Fruit fly (Drosophila melanogaster) S2 (cell line): ENCODE results near the gene CG31021.

Experiments used
- CG8478 ChIP-seq: fragments of >200 bp; optimal IDR thresholded peaks from 2 replicates; lab custom pipeline; 2018
- CTCF ChIP-seq, 2 experiments: fragments of >200 bp; optimal IDR thresholded peaks; 2 replicates each; lab custom pipeline; 2018

CG31021 gene

DNA sequence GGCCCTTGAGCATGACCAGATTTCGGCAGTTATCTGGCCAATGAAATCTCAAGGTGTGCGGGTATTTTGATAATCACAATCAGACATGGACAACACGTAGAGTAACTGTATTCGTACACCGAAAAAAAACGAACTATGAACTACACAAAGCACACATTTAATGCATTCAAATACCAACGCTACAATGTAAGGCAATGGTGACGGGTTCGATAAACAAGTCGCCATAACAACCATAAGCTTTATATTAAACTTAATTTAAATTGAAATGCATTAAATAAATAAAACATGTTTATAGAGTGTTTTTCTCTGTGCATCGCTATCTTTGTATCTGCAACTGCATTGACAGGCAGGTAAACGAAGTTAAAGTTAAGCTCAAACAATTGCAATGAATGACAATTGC is 11.8 kb upstream of the CG31021 start:
- TF ChIP-seq CTCF (optimal IDR thresholded peaks at IDR 0.05; lab: Kevin White, UChicago) (no peak), CG8478 (lab: Kevin White, UChicago) (no peak)

DNA sequence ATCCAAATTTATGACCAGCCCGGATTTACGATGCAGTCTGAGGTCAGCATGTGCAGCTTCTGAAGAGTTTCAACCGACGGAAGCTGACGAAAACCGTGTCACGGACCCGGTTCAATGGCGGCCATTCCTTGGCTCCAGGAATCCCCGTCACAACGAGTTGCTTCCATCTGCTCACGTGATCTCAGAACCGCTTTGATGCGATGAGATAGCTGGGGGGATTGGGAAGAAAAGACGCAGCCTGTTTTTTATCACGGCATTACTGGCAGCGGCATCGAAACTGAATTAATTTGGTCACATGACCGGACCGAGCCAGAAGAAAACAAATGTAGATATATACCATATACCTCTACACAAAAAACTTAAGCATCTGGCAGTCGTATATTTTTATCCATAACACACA is 11.2 kb upstream of the CG31021 start:
- TF ChIP-seq CTCF (optimal IDR thresholded peaks at IDR 0.05; lab: Kevin White, UChicago) (no peak), CG8478 (lab: Kevin White, UChicago) (no peak)

DNA sequence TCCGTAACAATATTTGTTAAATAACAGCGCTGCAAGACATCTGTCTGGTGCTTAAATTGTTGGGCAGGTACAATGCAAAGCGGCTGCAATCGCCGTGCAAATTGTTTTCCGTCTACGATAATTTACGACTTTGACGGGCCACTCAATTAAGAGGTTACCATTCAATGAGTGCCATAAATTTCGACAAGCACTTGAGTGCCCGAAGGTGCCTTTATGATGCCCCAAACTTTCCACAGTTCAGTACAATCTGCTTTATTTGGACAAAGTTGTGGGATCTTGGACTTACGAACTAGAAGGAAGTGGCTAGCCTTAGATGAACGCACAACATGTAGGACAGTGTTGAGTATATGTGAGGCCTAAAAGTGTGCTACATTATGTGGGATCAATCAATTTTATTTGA is 9.3 kb upstream of the CG31021 start:
- TF ChIP-seq CTCF (optimal IDR thresholded peaks at IDR 0.05; lab: Kevin White, UChicago) (no peak), CG8478 (lab: Kevin White, UChicago) (no peak)

DNA sequence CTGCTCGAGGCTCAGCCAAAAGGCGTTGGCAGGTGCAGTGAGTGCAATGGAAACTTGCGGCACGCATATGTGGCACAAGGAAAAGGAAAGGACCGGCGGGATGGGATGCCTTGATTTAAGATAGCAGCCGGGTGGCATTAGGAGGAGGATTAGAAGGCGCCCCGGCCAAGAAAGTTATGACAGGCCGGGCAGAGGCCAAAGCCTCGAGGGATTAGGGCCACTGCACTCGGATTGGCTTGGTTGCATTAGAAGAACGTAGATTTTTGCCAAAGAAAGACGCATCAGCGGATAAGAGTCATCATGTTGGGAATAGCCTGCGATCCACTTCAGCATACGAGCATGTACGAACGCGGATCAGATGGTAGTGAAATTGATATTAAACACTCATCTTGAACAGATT is 5.3 kb upstream of the CG31021 start, which contains the start of gene CG31019:
TSS of gene CG31019 (plus strand) at position 301 of the 400 bp plus-strand sequence.
- TF ChIP-seq CTCF (optimal IDR thresholded peaks at IDR 0.05; lab: Kevin White, UChicago) (no peak), CG8478 (lab: Kevin White, UChicago) (no peak)

DNA sequence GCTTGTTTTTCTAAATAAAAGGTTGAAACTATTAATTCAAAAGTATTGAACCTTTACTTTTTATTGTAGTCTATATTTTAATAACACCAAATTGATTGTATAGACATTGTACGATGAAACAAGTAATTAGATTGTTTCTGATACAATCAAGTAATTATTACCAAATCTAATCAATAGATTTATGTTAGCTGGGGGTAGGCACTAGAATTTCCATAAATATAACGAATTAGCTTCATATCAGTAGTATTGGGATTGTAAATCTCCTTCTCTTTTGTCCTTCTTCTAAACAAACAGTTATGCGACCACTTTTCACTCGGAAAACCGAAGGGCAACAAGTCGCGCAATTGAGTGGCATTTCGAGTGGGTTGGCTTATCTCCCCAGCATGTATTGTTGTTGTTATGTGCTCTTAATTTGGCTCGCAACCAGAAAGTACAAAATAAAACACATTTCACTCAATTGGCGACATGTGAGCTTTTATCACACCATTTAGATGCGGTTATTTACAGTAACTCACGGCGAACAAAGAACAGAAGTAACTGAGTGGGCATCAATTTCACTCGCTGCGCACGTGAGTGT is 2.5 kb upstream of the CG31021 start:
- TF ChIP-seq CG8478 (lab: Kevin White, UChicago) (no peak), CTCF (optimal IDR thresholded peaks at IDR 0.05; lab: Kevin White, UChicago) (no peak)

DNA sequence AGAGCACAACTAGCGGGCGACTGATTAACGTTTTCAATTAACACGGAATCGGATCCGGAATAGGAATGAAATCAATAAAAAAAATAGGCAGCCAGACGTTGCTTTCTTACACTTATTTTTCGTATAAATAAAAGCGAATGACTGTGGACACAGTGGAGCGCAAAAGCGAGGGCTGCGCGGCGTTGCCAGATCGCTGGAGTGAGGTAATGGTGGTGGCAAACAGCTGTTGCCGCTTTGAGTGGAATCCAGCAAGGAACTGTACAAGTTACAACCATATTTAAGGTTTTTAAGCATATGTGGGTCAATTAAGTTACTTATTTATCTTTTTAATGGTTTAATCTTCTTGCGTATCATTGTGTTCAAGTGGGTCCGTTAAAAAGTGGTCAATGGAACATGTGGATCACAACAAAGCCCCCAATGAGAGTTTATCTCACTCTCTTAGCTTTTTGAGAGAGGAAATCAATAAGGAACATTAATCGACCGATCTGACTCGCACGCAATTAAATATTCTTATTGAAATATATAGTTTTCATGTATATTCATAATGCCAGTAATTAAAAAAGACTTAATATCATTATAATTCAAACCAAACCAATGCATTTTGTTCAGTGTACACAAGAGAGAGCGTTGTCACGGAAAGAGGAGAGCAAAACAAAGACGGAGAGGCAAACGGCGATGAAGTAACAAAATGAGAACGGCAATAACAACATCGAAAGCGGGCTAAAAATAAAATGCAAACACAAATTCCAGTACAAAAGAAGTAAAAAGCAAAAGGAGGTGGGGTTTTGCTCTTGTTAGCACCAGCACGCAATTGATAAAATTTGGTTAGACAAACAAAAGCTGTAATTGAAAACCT is 1.6 kb upstream of the CG31021 start:
- TF ChIP-seq CG8478 (lab: Kevin White, UChicago) (no peak), CTCF (optimal IDR thresholded peaks at IDR 0.05; lab: Kevin White, UChicago) (no peak)

DNA sequence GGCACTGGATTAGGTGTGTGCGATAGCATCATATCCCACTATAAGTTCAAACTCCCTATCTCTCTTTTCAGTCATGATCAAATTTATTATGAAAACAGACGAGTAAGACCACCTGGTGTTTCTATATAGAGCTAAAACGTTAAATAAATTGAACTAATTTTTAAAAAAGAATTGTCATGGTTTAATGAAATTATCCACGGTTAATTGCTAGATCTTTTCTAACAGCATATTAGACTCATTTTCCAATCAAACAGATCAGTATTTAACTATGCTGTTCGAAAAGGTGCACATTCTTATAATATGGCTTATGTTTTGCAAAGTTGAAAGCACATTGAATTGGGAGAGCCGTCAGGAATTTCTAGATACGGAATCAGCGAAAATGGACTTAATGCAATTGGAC is 1.9 kb downstream of the CG31021 start, which contains the start of gene PH4alphaNE3:
TSS of gene PH4alphaNE3 (plus strand) at position 301 of the 400 bp plus-strand sequence.
- no peak for TF ChIP-seq CG8478 (lab: Kevin White, UChicago)
- no peak for TF ChIP-seq CTCF (optimal IDR thresholded peaks at IDR 0.05; lab: Kevin White, UChicago)

DNA sequence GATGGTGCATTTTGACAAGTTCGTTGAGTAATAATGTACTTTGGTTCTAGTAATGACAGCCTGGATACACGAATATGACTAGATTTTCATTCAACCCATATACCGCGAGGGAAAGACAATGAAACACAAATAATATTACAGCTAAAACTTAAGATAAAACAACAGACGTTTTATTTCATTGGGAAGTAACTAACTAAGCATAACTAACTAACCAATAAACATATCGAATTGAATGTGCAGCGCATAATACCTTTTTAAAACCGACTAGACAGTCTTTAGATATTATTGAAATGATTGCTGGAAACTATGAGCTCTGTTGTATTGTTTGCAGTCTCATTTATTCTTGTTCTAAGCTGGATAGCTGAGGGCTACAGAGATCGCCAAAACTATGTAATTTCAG is 3.9 kb downstream of the CG31021 start, which contains the start of gene CG31016:
TSS of gene CG31016 (plus strand) at position 301 of the 400 bp plus-strand sequence.
- no peak for TF ChIP-seq CTCF (optimal IDR thresholded peaks at IDR 0.05; lab: Kevin White, UChicago)
- TF ChIP-seq CG8478 (lab: Kevin White, UChicago), result no peak

DNA sequence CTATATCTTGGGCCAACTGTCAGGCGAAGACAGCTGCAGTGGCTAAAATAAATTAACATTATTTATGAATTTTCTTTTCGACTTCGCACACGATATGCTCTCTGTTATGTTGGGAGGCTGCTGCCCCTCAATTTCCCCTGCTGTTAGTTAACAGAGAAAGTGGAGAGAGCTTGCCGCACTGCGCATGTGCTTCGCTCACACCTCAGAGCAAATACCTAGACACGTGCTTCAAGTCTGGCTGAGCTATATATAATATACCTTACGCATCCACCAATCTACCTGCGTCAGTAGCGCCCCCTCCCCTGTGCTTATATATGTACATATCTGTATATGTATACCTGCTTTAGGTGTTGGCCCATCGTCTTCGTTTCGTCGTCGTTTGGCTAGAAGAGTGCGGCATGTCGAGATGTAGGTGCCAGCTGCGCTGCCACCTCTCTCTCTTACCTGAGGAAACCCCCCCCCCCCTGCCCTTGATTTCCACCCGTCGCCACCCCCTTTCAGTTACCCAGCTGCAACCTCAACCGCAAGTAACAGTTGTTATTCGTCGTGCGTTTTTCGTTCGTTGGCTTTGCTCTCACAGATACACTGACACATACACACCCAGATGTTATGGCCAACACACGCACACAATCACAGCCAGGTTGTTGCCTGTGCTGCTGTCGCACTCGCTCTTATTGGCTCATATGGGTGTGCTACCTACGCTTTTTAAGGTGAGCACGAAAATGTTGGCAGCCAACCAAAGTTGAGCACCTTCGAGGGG is 14.3 kb downstream of the CG31021 start:
- TF ChIP-seq CG8478 (lab: Kevin White, UChicago) (no peak), CTCF (optimal IDR thresholded peaks at IDR 0.05; lab: Kevin White, UChicago) (no peak)

DNA sequence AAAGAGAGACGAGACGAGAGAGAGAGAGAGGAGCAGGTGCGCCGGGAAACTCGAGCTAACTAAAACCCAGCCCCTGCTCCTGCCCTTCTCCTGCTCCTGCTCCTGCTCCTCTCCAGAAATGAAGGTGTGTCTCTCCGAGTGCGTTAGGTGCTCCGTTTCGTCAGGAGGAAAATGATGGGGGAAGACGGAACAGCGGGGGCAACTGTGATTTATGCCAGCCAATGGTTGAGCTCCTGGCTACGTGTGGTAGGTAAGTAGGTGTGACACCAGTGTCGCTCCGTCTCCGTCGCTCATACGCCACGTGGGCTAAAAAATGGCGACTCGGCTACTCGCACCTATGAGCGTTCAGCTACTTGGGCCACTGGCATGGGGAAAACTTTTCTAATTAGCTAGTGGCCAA is 15.5 kb downstream of the CG31021 start:
- no peak for TF ChIP-seq CTCF (optimal IDR thresholded peaks at IDR 0.05; lab: Kevin White, UChicago)
- no peak for TF ChIP-seq CG8478 (lab: Kevin White, UChicago)

DNA sequence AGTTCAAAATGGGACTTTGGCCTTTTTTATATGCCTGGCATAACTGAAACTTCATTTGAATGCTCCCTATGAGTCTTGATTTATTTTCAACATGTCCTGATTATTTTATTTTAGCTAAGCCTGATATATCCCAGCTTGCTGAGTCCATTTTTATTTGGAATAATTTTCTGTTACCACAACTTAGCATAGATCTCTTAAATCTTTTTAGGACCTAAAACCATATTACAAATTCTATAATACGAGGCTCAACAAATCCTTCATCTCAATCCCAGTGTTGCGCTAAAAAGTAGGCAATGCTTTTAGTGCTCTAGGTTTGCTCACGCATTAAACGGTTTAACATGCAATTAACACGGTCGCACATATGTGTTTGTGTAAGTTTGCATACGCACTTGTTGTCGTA is 19.8 kb downstream of the CG31021 start, which contains the start of gene CG44954:
TSS of gene CG44954 (minus strand) at position 101 of the 400 bp plus-strand sequence.
- no peak for TF ChIP-seq CG8478 (lab: Kevin White, UChicago)
- no peak for TF ChIP-seq CTCF (optimal IDR thresholded peaks at IDR 0.05; lab: Kevin White, UChicago)

DNA sequence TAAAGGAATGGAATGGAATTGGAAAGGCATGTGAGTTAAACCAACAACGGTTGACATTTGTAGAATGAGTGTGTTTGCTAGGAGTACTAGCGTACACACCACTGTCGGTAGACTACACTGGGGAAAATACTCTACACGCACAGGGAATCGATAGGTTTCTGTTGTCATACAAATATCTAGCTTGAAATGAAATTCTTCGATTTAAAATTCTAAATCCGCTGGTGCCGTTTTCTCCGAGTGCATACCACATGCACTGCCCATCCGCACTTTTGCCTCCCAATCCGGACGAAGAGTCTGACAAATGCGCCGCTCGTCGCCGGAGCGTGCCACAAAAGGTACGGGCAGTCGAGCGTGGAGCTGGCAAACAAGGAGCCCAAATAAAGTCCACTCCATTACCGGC is 26.9 kb downstream of the CG31021 start, which contains the start of gene CG2267:
TSS of gene CG2267 (minus strand) at position 101 of the 400 bp plus-strand sequence.
- TF ChIP-seq CG8478 (lab: Kevin White, UChicago), result no peak
- TF ChIP-seq CTCF (optimal IDR thresholded peaks at IDR 0.05; lab: Kevin White, UChicago), result no peak

DNA sequence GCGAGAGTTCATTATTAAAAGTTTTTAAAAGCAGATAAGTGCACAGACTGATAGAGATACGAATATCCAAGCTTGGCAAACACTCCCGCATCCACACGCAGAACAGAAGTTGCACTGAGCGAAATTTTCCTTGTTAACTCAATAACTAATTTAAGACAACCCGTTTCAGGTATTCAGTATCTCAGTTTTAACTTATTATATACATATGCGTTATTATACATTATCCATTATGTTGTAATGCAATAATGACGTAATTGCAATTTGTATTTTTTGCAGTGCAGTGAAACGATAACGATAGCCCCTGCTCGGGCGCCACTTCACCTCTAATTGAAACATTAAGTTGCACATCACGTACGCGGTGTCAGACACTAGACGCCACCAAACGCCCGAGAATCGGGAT is 41.2 kb downstream of the CG31021 start:
- TF ChIP-seq CG8478 (lab: Kevin White, UChicago) (no peak), CTCF (optimal IDR thresholded peaks at IDR 0.05; lab: Kevin White, UChicago) (no peak)

DNA sequence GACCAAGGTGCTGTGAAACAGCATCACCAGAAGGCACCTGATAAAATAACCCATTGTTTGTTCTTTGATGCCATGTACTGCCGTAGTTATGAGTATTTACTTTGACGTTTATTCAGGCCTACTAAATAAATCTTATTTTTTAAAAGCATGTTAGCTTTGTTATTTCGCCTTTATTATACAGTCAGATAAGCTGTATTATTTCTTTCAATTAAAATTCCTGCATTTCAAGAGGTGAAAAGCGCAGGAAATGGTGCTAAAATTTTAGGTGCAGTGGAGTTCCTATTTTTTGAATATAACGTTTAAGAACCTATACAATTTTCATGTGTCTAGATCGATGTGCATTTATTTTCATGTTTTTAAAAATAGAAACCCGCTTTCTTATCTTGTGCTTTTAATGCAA is 43.8 kb downstream of the CG31021 start, which contains the start of gene CG31013:
TSS of gene CG31013 (minus strand) at position 101 of the 400 bp plus-strand sequence.
- TF ChIP-seq CG8478 (lab: Kevin White, UChicago) (no peak), CTCF (optimal IDR thresholded peaks at IDR 0.05; lab: Kevin White, UChicago) (no peak)
